Worm (Caenorhabditis elegans) whole organism, young adult: Measurements from ENCODE around the gene nhr-286.
"Not testable (repeated sequence)": the region's sequence is repeated elsewhere in the genome, so short reads cannot be mapped to it uniquely, and the experiment has no call there.

Source experiments
- B0035.1 ChIP-seq: sonication (generic microtip); optimal IDR thresholded peaks from 2 replicates; lab custom pipeline; 2016; ENCODE audit warnings: missing genetic modification characterization, mild to moderate bottlenecking, missing compliant biosample characterization, missing genotype, missing genetic modification reagents
- B0261.1 ChIP-seq: sonication (generic microtip); optimal IDR thresholded peaks from 2 replicates; lab custom pipeline; 2016; ENCODE audit warnings: mild to moderate bottlenecking, missing genetic modification characterization, moderate library complexity, missing compliant biosample characterization
- B0336.3 ChIP-seq: fragments of 200-800 bp; sonication (Bioruptor generic); IDR thresholded peaks from 2 replicates; pipeline ENCODE4 v1.3.6; 2022; ENCODE audit warnings: missing genetic modification characterization, missing compliant biosample characterization
- D2030.7 ChIP-seq: fragments of 200-800 bp; sonication (Bioruptor generic); IDR thresholded peaks from 2 replicates; pipeline ENCODE4 v1.3.6; 2022; ENCODE audit warnings: missing genetic modification reagents, missing genetic modification characterization, missing compliant biosample characterization
- F22D6.2 ChIP-seq: sonication (generic microtip); optimal IDR thresholded peaks from 2 replicates; lab custom pipeline; 2016; ENCODE audit warnings: mild to moderate bottlenecking, missing genetic modification characterization, missing compliant biosample characterization
- T26A5.8 ChIP-seq: sonication (generic microtip); optimal IDR thresholded peaks from 2 replicates; lab custom pipeline; 2016; ENCODE audit warnings: missing genetic modification characterization, missing compliant biosample characterization
- Y53F4B.3 ChIP-seq: fragments of 200-800 bp; sonication (Bioruptor generic); IDR thresholded peaks from 2 replicates; pipeline ENCODE4 v1.3.6; 2022; ENCODE audit warnings: missing genetic modification reagents, missing genetic modification characterization, missing compliant biosample characterization
- ZK185.1 ChIP-seq: sonication (generic microtip); optimal IDR thresholded peaks from 2 replicates; lab custom pipeline; 2016; ENCODE audit warnings: mild to moderate bottlenecking, missing genetic modification characterization, missing compliant biosample characterization; ENCODE audit not compliant: poor library complexity, severe bottlenecking
- ama-1 ChIP-seq, 3 experiments: fragments of 150-350 bp in 1 of 3; sonication (generic microtip) in 2 of 3; optimal IDR thresholded peaks; 2 replicates each; lab custom pipeline; 2014 to 2018; ENCODE audit warnings: missing biosample characterization in 2 of 3, missing genetic modification characterization in 2 of 3, missing genetic modification reagents in 2 of 3
- attf-5 ChIP-seq: fragments of 200-800 bp; sonication (Bioruptor generic); optimal IDR thresholded peaks from 2 replicates; lab custom pipeline; 2018; ENCODE audit warnings: mild to moderate bottlenecking, missing genetic modification characterization, missing compliant biosample characterization
- ceh-100 ChIP-seq: fragments of 200-800 bp; sonication (Bioruptor generic); IDR thresholded peaks from 2 replicates; pipeline ENCODE4 v1.3.6; 2022; ENCODE audit warnings: missing genetic modification reagents, missing genetic modification characterization, missing compliant biosample characterization
- ceh-27 ChIP-seq: fragments of 200-800 bp; sonication (Bioruptor generic); optimal IDR thresholded peaks from 2 replicates; lab custom pipeline; 2018; ENCODE audit warnings: mild to moderate bottlenecking, missing genetic modification characterization, moderate library complexity, missing compliant biosample characterization
- ceh-58 ChIP-seq: fragments of 200-800 bp; sonication (Bioruptor generic); IDR thresholded peaks from 2 replicates; pipeline ENCODE4 v1.3.6; 2022; ENCODE audit warnings: missing genetic modification characterization, missing compliant biosample characterization
- ceh-79 ChIP-seq: sonication (generic microtip); optimal IDR thresholded peaks from 2 replicates; lab custom pipeline; 2017; ENCODE audit warnings: mild to moderate bottlenecking, missing genetic modification characterization, missing compliant biosample characterization
- dpff-1 ChIP-seq: sonication (generic microtip); optimal IDR thresholded peaks from 2 replicates; lab custom pipeline; 2017; ENCODE audit warnings: mild to moderate bottlenecking, missing genetic modification characterization, missing compliant biosample characterization
- efl-1 ChIP-seq: fragments of 150-350 bp; optimal IDR thresholded peaks from 2 replicates; lab custom pipeline; 2014; ENCODE audit warnings: missing biosample characterization, missing genetic modification reagents, missing genetic modification characterization
- ekl-4 ChIP-seq: fragments of 200-800 bp; sonication (Bioruptor generic); IDR thresholded peaks from 2 replicates; pipeline ENCODE4 v1.3.6; 2022; ENCODE audit warnings: missing genetic modification reagents, missing genetic modification characterization, missing compliant biosample characterization
- hsf-1 ChIP-seq: fragments of 200-800 bp; sonication (Bioruptor generic); IDR thresholded peaks from 2 replicates; pipeline ENCODE4 v1.3.6; 2022; ENCODE audit warnings: missing genetic modification reagents, missing genetic modification characterization, missing compliant biosample characterization
- let-526 ChIP-seq: fragments of 200-800 bp; sonication (Bioruptor generic); IDR thresholded peaks from 2 replicates; pipeline ENCODE4 v1.3.6; 2022; ENCODE audit warnings: missing genetic modification reagents, missing genetic modification characterization, missing compliant biosample characterization
- let-607 ChIP-seq, 2 experiments: fragments of 200-800 bp in 1 of 2; sonication (Bioruptor generic) in 1 of 2; sonication (generic microtip) in 1 of 2; optimal IDR thresholded peaks; 2 replicates each; lab custom pipeline; 2016 to 2018; ENCODE audit warnings: mild to moderate bottlenecking in 2 of 2, missing compliant biosample characterization in 2 of 2, missing genetic modification characterization in 2 of 2, moderate library complexity in 2 of 2, missing genotype in 1 of 2
- lin-26 ChIP-seq: fragments of 200-800 bp; sonication (Bioruptor generic); IDR thresholded peaks from 2 replicates; pipeline ENCODE4 v1.3.6; 2022; ENCODE audit warnings: missing genetic modification reagents, missing genetic modification characterization, missing compliant biosample characterization
- lin-35 ChIP-seq, 3 experiments: fragments of 150-350 bp in 2 of 3; sonication (generic microtip) in 1 of 3; optimal IDR thresholded peaks; 2 replicates each; lab custom pipeline; 2014 to 2018; ENCODE audit warnings: missing biosample characterization in 3 of 3, missing genetic modification characterization in 3 of 3, missing genetic modification reagents in 3 of 3
- lin-54 ChIP-seq: fragments of 200-800 bp; sonication (Bioruptor generic); optimal IDR thresholded peaks from 2 replicates; lab custom pipeline; 2018; ENCODE audit warnings: mild to moderate bottlenecking, missing genetic modification characterization, missing compliant biosample characterization
- madf-10 ChIP-seq: sonication (generic microtip); optimal IDR thresholded peaks from 2 replicates; lab custom pipeline; 2016; ENCODE audit warnings: mild to moderate bottlenecking, missing genetic modification characterization, missing compliant biosample characterization
- madf-6 ChIP-seq: fragments of 200-800 bp; sonication (Bioruptor generic); IDR thresholded peaks from 2 replicates; pipeline ENCODE4 v1.3.6; 2022; ENCODE audit warnings: missing genetic modification reagents, missing genetic modification characterization, missing compliant biosample characterization
- mel-28 ChIP-seq: sonication (generic microtip); optimal IDR thresholded peaks from 2 replicates; lab custom pipeline; 2016; ENCODE audit warnings: borderline replicate concordance, mild to moderate bottlenecking, missing genetic modification characterization, missing compliant biosample characterization
- nhr-179 ChIP-seq: sonication (generic microtip); optimal IDR thresholded peaks from 2 replicates; lab custom pipeline; 2016; ENCODE audit warnings: mild to moderate bottlenecking, missing genetic modification characterization, missing compliant biosample characterization
- nhr-27 ChIP-seq: fragments of 200-800 bp; sonication (Bioruptor generic); optimal IDR thresholded peaks from 2 replicates; lab custom pipeline; 2018; ENCODE audit warnings: mild to moderate bottlenecking, missing genetic modification characterization, moderate library complexity, missing compliant biosample characterization
- sea-2 ChIP-seq: fragments of 200-800 bp; sonication (Bioruptor generic); IDR thresholded peaks from 2 replicates; pipeline ENCODE4 v1.3.6; 2022; ENCODE audit warnings: missing genetic modification characterization, missing compliant biosample characterization
- snpc-1.3 ChIP-seq: sonication (generic microtip); optimal IDR thresholded peaks from 2 replicates; lab custom pipeline; 2017; ENCODE audit warnings: missing genetic modification characterization, mild to moderate bottlenecking, missing compliant biosample characterization, antibody characterized with exemption, moderate library complexity, missing genotype, missing genetic modification reagents; ENCODE audit not compliant: insufficient read depth
- ztf-18 ChIP-seq: sonication (generic microtip); optimal IDR thresholded peaks from 2 replicates; lab custom pipeline; 2016; ENCODE audit warnings: missing genotype, mild to moderate bottlenecking, missing genetic modification characterization, missing compliant biosample characterization
- ztf-26 ChIP-seq: sonication (generic microtip); optimal IDR thresholded peaks from 2 replicates; lab custom pipeline; 2017; ENCODE audit warnings: missing genetic modification characterization, missing compliant biosample characterization
- ztf-6 ChIP-seq: fragments of 200-800 bp; sonication (Bioruptor generic); IDR thresholded peaks from 2 replicates; pipeline ENCODE4 v1.3.6; 2022; ENCODE audit warnings: missing genetic modification reagents, missing genetic modification characterization, missing compliant biosample characterization

Gene nhr-286

DNA sequence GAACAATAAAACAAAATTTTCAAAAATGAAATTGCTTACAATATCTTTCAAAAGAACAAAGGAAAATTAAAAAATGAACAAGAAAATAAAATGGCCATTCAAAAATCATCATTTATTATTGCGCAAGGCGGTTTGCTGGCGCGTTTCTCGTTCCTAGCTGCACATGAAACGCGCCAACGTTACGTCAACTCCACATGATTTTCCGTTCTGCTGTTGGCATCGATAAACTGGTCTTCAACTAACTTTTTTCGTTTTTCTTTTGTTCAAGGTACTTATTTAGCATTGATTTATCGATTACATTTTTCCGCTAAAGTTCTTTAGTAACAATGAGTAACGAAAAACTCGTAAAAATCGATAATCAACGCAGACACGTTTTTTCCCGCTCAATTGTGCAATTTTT is 31.0 kb downstream of the nhr-286 start, which contains the start of the genes Y57E12AL.6 and Y57E12AL.1 (continued):
- no peak for TF ChIP-seq ceh-79 (tag; lab: Kevin White, UChicago)
- TF ChIP-seq B0261.1 (tag; lab: Kevin White, UChicago): no peak
- TF ChIP-seq lin-35 (GFP tag; optimal IDR thresholded peaks at IDR 0.05; lab: Kevin White, UChicago): peak; percentile 54 to 81 (median 55)
- TF ChIP-seq lin-54 (GFP tag; lab: Kevin White, UChicago): peak; percentile 82
- peak; percentile 25 for TF ChIP-seq snpc-1.3 (tag; lab: Kevin White, UChicago)
- TF ChIP-seq ztf-6 (GFP tag; lab: Robert Waterston, UW): no peak
- TF ChIP-seq T26A5.8: no peak
- TF ChIP-seq hsf-1 (GFP tag; lab: Robert Waterston, UW): no peak
- TF ChIP-seq let-607 (tag; optimal IDR thresholded peaks at IDR 0.05; lab: Kevin White, UChicago): peak; percentile 33 to 82
- TF ChIP-seq B0336.3 (GFP tag; lab: Robert Waterston, UW): peak; percentile 65; the same call in 1 of the 2 replicates
- peak; percentile 55 for TF ChIP-seq efl-1 (GFP tag; lab: Kevin White, UChicago)
- TF ChIP-seq ztf-26: peak; percentile 55
- TF ChIP-seq ceh-27 (GFP tag; lab: Kevin White, UChicago): no peak
- no peak for TF ChIP-seq B0035.1 (tag; lab: Kevin White, UChicago)
- peak; percentile 84 for TF ChIP-seq attf-5 (GFP tag; lab: Kevin White, UChicago)
- TF ChIP-seq nhr-27 (tag; lab: Kevin White, UChicago): no peak
- no peak for TF ChIP-seq F22D6.2 (tag; lab: Kevin White, UChicago)
- TF ChIP-seq ZK185.1 (tag; lab: Kevin White, UChicago): peak; percentile 78
- peak; percentile 65 for TF ChIP-seq D2030.7 (GFP tag; lab: Robert Waterston, UW)
- TF ChIP-seq ama-1 (optimal IDR thresholded peaks at IDR 0.05; lab: Kevin White, UChicago): no peak
- no peak for TF ChIP-seq ama-1 (GFP tag; optimal IDR thresholded peaks at IDR 0.05; lab: Kevin White, UChicago)
- TF ChIP-seq ceh-58 (GFP tag; lab: Robert Waterston, UW): no peak
- TF ChIP-seq ztf-18 (tag; lab: Kevin White, UChicago): peak; percentile 98
- TF ChIP-seq nhr-179: no peak
- peak; percentile 45; the same call in 1 of the 2 replicates for TF ChIP-seq ekl-4 (GFP tag; lab: Robert Waterston, UW)
- no peak for TF ChIP-seq sea-2
- no peak for TF ChIP-seq lin-26 (GFP tag; lab: Robert Waterston, UW)
- TF ChIP-seq Y53F4B.3 (GFP tag; lab: Robert Waterston, UW): no peak
- peak; percentile 49 for TF ChIP-seq madf-10 (tag; lab: Kevin White, UChicago)
- 0 out of 2 replicates have a peak, but pooled peaks have one; percentile 11 for TF ChIP-seq ceh-100 (GFP tag; lab: Robert Waterston, UW)

ce11 chrV:7059350-7059749 is 32.1 kb downstream of the nhr-286 start, which contains the start of gene mdt-6:
Gene mdt-6, minus strand, starts transcription at chrV:7059624.
- peak; percentile 53 for TF ChIP-seq B0336.3 (GFP tag; lab: Robert Waterston, UW)
- TF ChIP-seq madf-6 (GFP tag; lab: Robert Waterston, UW): peak; percentile 51; the same call in 1 of the 2 replicates
- TF ChIP-seq hsf-1 (GFP tag; lab: Robert Waterston, UW): 0 out of 2 replicates have a peak, but pooled peaks have one; percentile 31
- peak; percentile 13; the same call in 1 of the 2 replicates for TF ChIP-seq ekl-4 (GFP tag; lab: Robert Waterston, UW)
- TF ChIP-seq mel-28 (tag; lab: Kevin White, UChicago): no peak
- peak; percentile 18 for TF ChIP-seq lin-54 (GFP tag; lab: Kevin White, UChicago)
- TF ChIP-seq let-526: no peak

DNA sequence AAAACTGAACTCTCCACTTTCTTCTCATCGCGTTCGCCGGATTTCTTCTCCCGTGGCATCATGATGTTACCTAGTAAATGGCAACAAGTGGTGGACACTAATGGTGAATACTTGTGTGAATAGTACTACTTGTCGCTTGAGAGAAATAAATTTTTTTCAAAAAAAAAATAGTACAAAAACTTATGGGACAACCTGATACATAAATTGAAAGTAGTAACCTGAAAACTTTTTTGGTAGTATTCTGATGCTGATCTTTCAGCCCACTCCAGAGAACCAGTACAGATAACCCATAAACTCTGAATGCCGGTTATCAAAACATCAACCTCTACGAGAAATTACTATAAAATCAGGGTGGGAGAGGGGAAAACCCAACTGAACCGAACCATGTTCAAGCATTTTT is 33.6 kb downstream of the nhr-286 start, which contains the start of gene Y57E12AL.2:
Gene Y57E12AL.2, plus strand, starts transcription at position 301 of the 400 bp plus-strand sequence.
- not testable (repeated sequence) for TF ChIP-seq ZK185.1 (tag; lab: Kevin White, UChicago); dpff-1 (tag; lab: Kevin White, UChicago); B0336.3 (GFP tag; lab: Robert Waterston, UW)
